Worm (Caenorhabditis elegans): Measurements from ENCODE around the gene alh-2.

alh-2 gene

ce11 chrV:1631148-1631547 is 12.8 kb upstream of the alh-2 start, which contains the start of gene Y46H3D.8:
Gene Y46H3D.8 (minus strand): TSS chrV:1631248.
- TF ChIP-seq him-1 (tag; optimal IDR thresholded peaks at IDR 0.05) (no peak), W03F9.2 (tag; optimal IDR thresholded peaks at IDR 0.05) (no peak), dao-5 (tag; optimal IDR thresholded peaks at IDR 0.05) (no peak)

- TF ChIP-seq dao-5 (tag; optimal IDR thresholded peaks at IDR 0.05) (no peak), W03F9.2 (tag; optimal IDR thresholded peaks at IDR 0.05) (no peak), him-1 (tag; optimal IDR thresholded peaks at IDR 0.05) (no peak)
Measured at ce11 chrV:1631717-1632116, 12.3 kb upstream of the alh-2 start, which contains the start of gene irld-17. Gene irld-17 (plus strand): TSS chrV:1632017.

DNA sequence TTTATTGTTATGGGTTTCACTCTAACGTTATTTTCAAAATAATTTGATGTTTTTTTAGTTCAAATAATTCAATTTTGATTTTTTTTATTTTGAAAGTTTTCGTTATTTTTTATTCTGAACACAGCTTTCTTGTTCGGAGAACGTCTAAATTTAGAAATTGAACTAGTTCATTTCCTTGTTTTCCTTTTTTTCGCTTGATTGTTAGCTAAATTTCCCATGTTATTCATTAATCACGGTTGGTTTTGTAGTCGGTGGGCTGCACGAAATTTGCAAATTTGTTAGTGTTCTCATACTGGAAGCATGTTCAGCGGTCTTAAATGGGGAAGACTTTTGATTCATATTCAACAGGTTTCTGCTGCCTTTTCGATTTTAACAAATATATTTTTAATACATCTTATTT is 8.1 kb upstream of the alh-2 start, which contains the start of gene str-222:
Gene str-222 (plus strand): TSS at position 301 of the 400 bp plus-strand sequence.
- TF ChIP-seq dao-5 (tag; optimal IDR thresholded peaks at IDR 0.05) (no peak), W03F9.2 (tag; optimal IDR thresholded peaks at IDR 0.05) (no peak), him-1 (tag; optimal IDR thresholded peaks at IDR 0.05) (no peak)

- TF ChIP-seq dao-5 (tag; optimal IDR thresholded peaks at IDR 0.05) (no peak), W03F9.2 (tag; optimal IDR thresholded peaks at IDR 0.05) (no peak), him-1 (tag; optimal IDR thresholded peaks at IDR 0.05) (no peak)
Measured at ce11 chrV:1640008-1640407, 4.0 kb upstream of the alh-2 start, which contains the start of gene str-221. Gene str-221 (plus strand): TSS chrV:1640308.

DNA sequence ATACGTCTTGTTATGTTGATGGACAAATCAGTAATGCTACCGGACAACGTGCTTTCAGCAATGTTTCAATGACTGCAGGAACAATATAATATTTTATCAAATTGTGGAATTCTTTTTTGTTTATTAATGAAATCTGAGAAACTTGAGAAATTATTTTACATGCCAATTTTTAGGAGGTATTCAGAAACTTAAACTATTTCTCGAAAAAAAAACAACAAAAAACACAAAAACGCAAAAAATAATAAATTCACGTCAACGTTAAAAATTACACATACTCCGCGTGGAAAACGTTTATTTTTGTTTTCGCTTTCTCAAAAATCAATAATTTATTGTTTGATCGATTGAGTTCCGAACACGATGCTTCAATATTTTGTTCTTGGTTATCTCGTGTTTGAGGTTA is 1.8 kb upstream of the alh-2 start, which contains the start of gene Y46H3D.1:
Gene Y46H3D.1 (plus strand): TSS at position 301 of the 400 bp plus-strand sequence.
- TF ChIP-seq dao-5 (tag; optimal IDR thresholded peaks at IDR 0.05) (no peak), him-1 (tag; optimal IDR thresholded peaks at IDR 0.05) (no peak), W03F9.2 (tag; optimal IDR thresholded peaks at IDR 0.05) (no peak)

ce11 chrV:1642768-1643167 is 1.2 kb upstream of the alh-2 start:
- TF ChIP-seq W03F9.2 (tag; optimal IDR thresholded peaks at IDR 0.05): no peak
- TF ChIP-seq him-1 (tag; optimal IDR thresholded peaks at IDR 0.05): no peak
- TF ChIP-seq dao-5 (tag; optimal IDR thresholded peaks at IDR 0.05): no peak

- TF ChIP-seq W03F9.2 (tag; optimal IDR thresholded peaks at IDR 0.05) (no peak), dao-5 (tag; optimal IDR thresholded peaks at IDR 0.05) (no peak), him-1 (tag; optimal IDR thresholded peaks at IDR 0.05) (no peak)
Measured at ce11 chrV:1648000-1648399, 4.0 kb downstream of the alh-2 start, which contains the start of gene irld-45. Gene irld-45 (plus strand): TSS chrV:1648300.

DNA sequence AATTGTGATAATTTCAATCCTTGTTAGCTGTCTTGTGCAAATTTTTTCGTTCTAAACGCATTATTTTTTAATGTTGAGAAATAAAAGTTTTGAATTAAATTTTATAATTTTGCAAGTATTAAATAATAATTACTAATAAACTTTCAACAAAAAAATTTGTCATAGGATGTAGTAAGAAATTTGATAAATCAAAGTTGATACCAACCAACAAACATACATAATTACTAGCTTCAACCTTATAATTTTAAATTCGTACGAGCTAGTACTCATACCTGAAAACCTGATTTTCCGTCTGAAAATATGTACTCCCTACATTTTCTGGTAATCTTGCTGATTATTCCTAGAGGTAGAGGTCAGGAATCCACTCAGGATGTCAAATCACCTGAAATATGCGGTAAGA is 7.1 kb downstream of the alh-2 start, which contains the start of gene irld-44:
Gene irld-44 (plus strand): TSS at position 301 of the 400 bp plus-strand sequence.
- TF ChIP-seq dao-5 (tag; optimal IDR thresholded peaks at IDR 0.05): no peak
- TF ChIP-seq him-1 (tag; optimal IDR thresholded peaks at IDR 0.05): no peak
- TF ChIP-seq W03F9.2 (tag; optimal IDR thresholded peaks at IDR 0.05): no peak

- TF ChIP-seq him-1 (tag; optimal IDR thresholded peaks at IDR 0.05) (no peak), dao-5 (tag; optimal IDR thresholded peaks at IDR 0.05) (no peak), W03F9.2 (tag; optimal IDR thresholded peaks at IDR 0.05) (no peak)
Measured at ce11 chrV:1654845-1655244, 10.9 kb downstream of the alh-2 start, which contains the start of gene irld-11. Gene irld-11 (plus strand): TSS chrV:1655145.

DNA sequence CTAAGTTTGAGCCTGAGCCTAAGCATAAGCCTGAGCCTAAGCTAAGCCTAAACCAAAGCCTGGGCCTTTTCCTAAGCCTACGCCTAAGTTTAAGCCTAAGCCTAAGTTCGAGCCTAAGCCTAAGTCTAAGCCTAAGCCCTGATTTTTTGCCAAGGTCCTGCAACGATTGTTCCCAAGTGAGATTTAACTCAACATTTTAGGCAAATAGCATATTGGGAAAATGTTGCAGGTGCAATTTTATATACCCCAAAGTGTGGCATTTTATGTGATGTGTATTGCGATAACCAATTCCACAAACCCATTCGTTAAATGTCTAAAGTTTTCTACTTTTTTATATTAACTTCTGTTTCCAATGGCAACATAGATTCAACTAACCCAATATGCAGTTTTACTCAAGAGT is 18.3 kb downstream of the alh-2 start, which contains the start of gene irld-40:
Gene irld-40 (plus strand): TSS at position 301 of the 400 bp plus-strand sequence.
- TF ChIP-seq him-1 (tag; optimal IDR thresholded peaks at IDR 0.05) (no peak), dao-5 (tag; optimal IDR thresholded peaks at IDR 0.05) (no peak), W03F9.2 (tag; optimal IDR thresholded peaks at IDR 0.05) (no peak)

- no peak for TF ChIP-seq dao-5 (tag; optimal IDR thresholded peaks at IDR 0.05)
- no peak for TF ChIP-seq W03F9.2 (tag; optimal IDR thresholded peaks at IDR 0.05)
- TF ChIP-seq him-1 (tag; optimal IDR thresholded peaks at IDR 0.05): no peak
Measured at ce11 chrV:1664921-1665320, 21.0 kb downstream of the alh-2 start, which contains the start of gene K04F1.9. Gene K04F1.9 (plus strand): TSS chrV:1665221.

DNA sequence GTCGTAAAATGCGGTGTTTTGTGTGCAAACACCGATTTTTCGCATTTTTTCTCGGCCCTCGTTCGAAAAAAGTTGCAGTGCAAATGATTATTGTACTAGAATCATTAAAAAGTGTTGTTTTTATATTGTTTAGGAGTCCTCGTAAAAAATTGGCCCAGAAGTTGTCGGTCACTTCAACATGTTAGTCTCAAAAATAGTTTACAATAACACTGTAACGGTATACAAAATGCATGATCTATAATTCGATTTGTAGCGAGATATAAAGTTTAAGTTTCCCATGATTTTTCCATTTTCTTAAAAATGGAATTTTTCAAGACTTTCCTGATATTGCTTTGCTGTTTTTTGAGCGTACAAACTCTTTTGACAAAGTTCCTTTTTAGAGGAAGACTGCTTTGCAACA is 22.9 kb downstream of the alh-2 start, which contains the start of gene K04F1.8:
Gene K04F1.8 (plus strand): TSS at position 301 of the 400 bp plus-strand sequence.
- no peak for TF ChIP-seq dao-5 (tag; optimal IDR thresholded peaks at IDR 0.05)
- TF ChIP-seq W03F9.2 (tag; optimal IDR thresholded peaks at IDR 0.05): no peak
- TF ChIP-seq him-1 (tag; optimal IDR thresholded peaks at IDR 0.05): no peak

DNA sequence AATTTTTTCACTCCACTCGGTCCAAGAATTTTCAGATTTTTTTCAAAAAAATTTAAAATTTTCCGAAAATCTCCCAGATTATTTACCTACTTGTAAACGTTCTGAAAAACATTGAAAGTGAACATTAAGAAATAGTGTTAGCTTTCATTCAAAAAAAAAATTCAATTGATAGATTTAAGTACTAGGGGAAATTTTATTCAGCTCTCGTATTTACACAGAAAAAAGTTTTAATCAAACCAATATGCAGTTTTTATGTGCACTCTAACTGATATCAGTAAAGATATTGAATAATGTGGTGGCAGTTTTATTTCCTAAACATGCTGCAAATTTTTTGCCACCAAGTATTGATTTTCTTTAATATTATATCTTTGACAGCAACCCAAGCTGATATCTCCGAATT is 24.2 kb downstream of the alh-2 start, which contains the start of gene irld-42:
Gene irld-42 (plus strand): TSS at position 301 of the 400 bp plus-strand sequence.
- TF ChIP-seq W03F9.2 (tag; optimal IDR thresholded peaks at IDR 0.05) (no peak), dao-5 (tag; optimal IDR thresholded peaks at IDR 0.05) (no peak), him-1 (tag; optimal IDR thresholded peaks at IDR 0.05) (no peak)

DNA sequence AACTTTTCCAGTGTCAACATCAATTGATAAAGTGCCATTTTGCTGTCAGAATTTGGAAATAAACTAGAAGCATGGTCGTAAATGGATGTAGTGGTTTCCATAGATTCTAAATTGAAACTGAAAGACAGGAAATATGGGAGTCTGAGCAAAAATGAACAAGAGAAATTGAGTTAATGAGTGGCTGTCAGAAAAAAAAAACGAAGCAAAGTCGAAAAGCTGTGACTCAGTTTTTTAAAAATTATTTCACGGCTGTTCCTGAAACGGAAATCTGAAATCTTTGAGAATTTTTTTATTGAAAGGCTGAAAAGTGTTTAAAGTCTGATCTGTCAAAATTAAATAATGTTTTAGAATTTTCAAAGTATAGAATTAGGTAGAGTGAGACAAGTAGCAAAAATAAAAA is 34.3 kb downstream of the alh-2 start, which contains the start of gene srw-98:
Gene srw-98 (minus strand): TSS at position 101 of the 400 bp plus-strand sequence.
- TF ChIP-seq dao-5 (tag; optimal IDR thresholded peaks at IDR 0.05): no peak
- TF ChIP-seq W03F9.2 (tag; optimal IDR thresholded peaks at IDR 0.05): no peak
- TF ChIP-seq him-1 (tag; optimal IDR thresholded peaks at IDR 0.05): no peak
